Worm (Caenorhabditis elegans): ENCODE results near the gene C17C3.1.
A peak's percentile ranks its signal among the peaks of the same experiment; 100 is the strongest.

C17C3.1 gene

ce11 chrII:5594210-5594764, 23.9 kb downstream of the C17C3.1 start, which contains the start of gene ttc-4 (continued):
- TF ChIP-seq ceh-100 (GFP tag; IDR thresholded peaks at IDR 0.05): peak; percentile 93
- no peak for TF ChIP-seq akir-1 (GFP tag; optimal IDR thresholded peaks at IDR 0.05)
- no peak for TF ChIP-seq dpff-1 (tag; optimal IDR thresholded peaks at IDR 0.05)
- no peak for TF ChIP-seq Y53G8AR.9 (GFP tag; conservative IDR thresholded peaks at IDR 0.05)
- no peak for TF ChIP-seq nhr-80 (tag; optimal IDR thresholded peaks at IDR 0.05)
- no peak for TF ChIP-seq lsy-27 (tag; optimal IDR thresholded peaks at IDR 0.05; ENCODE audit: borderline replicate concordance, insufficient read depth)
- TF ChIP-seq T07F8.4 (tag; optimal IDR thresholded peaks at IDR 0.05): no peak
- TF ChIP-seq egrh-3 (GFP tag; IDR thresholded peaks at IDR 0.05): no peak
- no peak for TF ChIP-seq T26A5.8 (tag; optimal IDR thresholded peaks at IDR 0.05)
- TF ChIP-seq tbp1 (GFP tag; optimal IDR thresholded peaks at IDR 0.05): no peak
- no peak for TF ChIP-seq ZK185.1 (tag; optimal IDR thresholded peaks at IDR 0.05; ENCODE audit: poor library complexity, severe bottlenecking)
- TF ChIP-seq Y53F4B.3 (GFP tag; IDR thresholded peaks at IDR 0.05): no peak
- 0 out of 2 replicates have a peak, but pooled peaks have one; percentile 7 for TF ChIP-seq ztf-28 (GFP tag; IDR thresholded peaks at IDR 0.05)
- TF ChIP-seq nhr-179 (tag; optimal IDR thresholded peaks at IDR 0.05): no peak
- no peak for TF ChIP-seq madf-3 (GFP tag; IDR thresholded peaks at IDR 0.05)
- TF ChIP-seq him-1 (tag; optimal IDR thresholded peaks at IDR 0.05): no peak
- TF ChIP-seq F39B2.1 (GFP tag; IDR thresholded peaks at IDR 0.05): no peak
- no peak for TF ChIP-seq chd-7 (tag; optimal IDR thresholded peaks at IDR 0.05)
- no peak for TF ChIP-seq gei-17 (GFP tag; optimal IDR thresholded peaks at IDR 0.05)
- TF ChIP-seq snpc-1.1 (tag; optimal IDR thresholded peaks at IDR 0.05; ENCODE audit: insufficient read depth): no peak
- TF ChIP-seq F57C9.4 (tag; optimal IDR thresholded peaks at IDR 0.05): no peak
- no peak for TF ChIP-seq hsf-1 (GFP tag; IDR thresholded peaks at IDR 0.05)
- TF ChIP-seq F23B12.7 (tag; optimal IDR thresholded peaks at IDR 0.05; ENCODE audit: insufficient read depth): peak; percentile 30
- TF ChIP-seq ets-4 (GFP tag; optimal IDR thresholded peaks at IDR 0.05): no peak
- TF ChIP-seq F57A8.1 (GFP tag; optimal IDR thresholded peaks at IDR 0.05): no peak
- no peak for TF ChIP-seq lin-35 (GFP tag; optimal IDR thresholded peaks at IDR 0.05)
- TF ChIP-seq hrde-1 (tag; optimal IDR thresholded peaks at IDR 0.05; ENCODE audit: borderline replicate concordance): no peak
- no peak for TF ChIP-seq ceh-27 (GFP tag; optimal IDR thresholded peaks at IDR 0.05)
- no peak for TF ChIP-seq nfyb-1 (GFP tag; IDR thresholded peaks at IDR 0.05)
- TF ChIP-seq unc-130 (GFP tag; optimal IDR thresholded peaks at IDR 0.05): no peak
- TF ChIP-seq hmg-1.2 (GFP tag; IDR thresholded peaks at IDR 0.05): no peak
- no peak for TF ChIP-seq ceh-40 (GFP tag; IDR thresholded peaks at IDR 0.05)
- no peak for TF ChIP-seq nhr-120 (GFP tag; IDR thresholded peaks at IDR 0.05)
- no peak for TF ChIP-seq snpc-4 (GFP tag; optimal IDR thresholded peaks at IDR 0.05)
- peak in 1 of 4 experiments; percentile 64 for TF ChIP-seq snpc-4 (tag; optimal IDR thresholded peaks at IDR 0.05)
- no peak for TF ChIP-seq nfya-1 (tag; optimal IDR thresholded peaks at IDR 0.05; ENCODE audit: borderline replicate concordance, insufficient read depth)
- TF ChIP-seq egl-44 (GFP tag; IDR thresholded peaks at IDR 0.05): no peak
- no peak for TF ChIP-seq aptf-2 (GFP tag; conservative IDR thresholded peaks at IDR 0.05)
- TF ChIP-seq snpc-3.4 (tag; optimal IDR thresholded peaks at IDR 0.05): no peak
- TF ChIP-seq madf-10 (tag; optimal IDR thresholded peaks at IDR 0.05): no peak
- no peak for TF ChIP-seq C06A6.2 (GFP tag; conservative IDR thresholded peaks at IDR 0.05)
- no peak for TF ChIP-seq sea-2 (GFP tag; IDR thresholded peaks at IDR 0.05)
- no peak for TF ChIP-seq attf-3 (GFP tag; conservative IDR thresholded peaks at IDR 0.05)
- no peak for TF ChIP-seq hlh-12 (tag; optimal IDR thresholded peaks at IDR 0.05)
- TF ChIP-seq nhr-27 (tag; optimal IDR thresholded peaks at IDR 0.05): no peak
- no peak for TF ChIP-seq tbx-9 (tag; optimal IDR thresholded peaks at IDR 0.05; ENCODE audit: borderline replicate concordance)
- no peak for TF ChIP-seq nfya-2 (GFP tag; IDR thresholded peaks at IDR 0.05)
- TF ChIP-seq K11D2.4 (GFP tag; IDR thresholded peaks at IDR 0.05): no peak
